Worm (Caenorhabditis elegans) whole organism, young adult: Measurements from ENCODE around the gene sre-48.

Source experiments
- B0336.3 ChIP-seq: fragments of 200-800 bp; sonication (Bioruptor generic); IDR thresholded peaks from 2 replicates; pipeline ENCODE4 v1.3.6; 2022; ENCODE audit warnings: missing genetic modification characterization, missing compliant biosample characterization
- C06A6.2 ChIP-seq: fragments of 200-800 bp; sonication (Bioruptor generic); conservative IDR thresholded peaks from 2 replicates; pipeline ENCODE4 v1.3.6; 2022; ENCODE audit warnings: missing genetic modification characterization, missing compliant biosample characterization
- C17E4.6 ChIP-seq: fragments of 200-800 bp; sonication (Bioruptor generic); IDR thresholded peaks from 2 replicates; pipeline ENCODE4 v1.3.6; 2022; ENCODE audit warnings: missing genetic modification reagents, missing genetic modification characterization, missing compliant biosample characterization
- F22D6.2 ChIP-seq: sonication (generic microtip); optimal IDR thresholded peaks from 2 replicates; lab custom pipeline; 2016; ENCODE audit warnings: mild to moderate bottlenecking, missing genetic modification characterization, missing compliant biosample characterization
- F55B11.4 ChIP-seq: sonication (generic microtip); optimal IDR thresholded peaks from 2 replicates; lab custom pipeline; 2016; ENCODE audit warnings: missing compliant biosample characterization, missing genetic modification characterization, borderline replicate concordance; ENCODE audit not compliant: insufficient read depth
- Y53F4B.3 ChIP-seq: fragments of 200-800 bp; sonication (Bioruptor generic); IDR thresholded peaks from 2 replicates; pipeline ENCODE4 v1.3.6; 2022; ENCODE audit warnings: missing genetic modification reagents, missing genetic modification characterization, missing compliant biosample characterization
- Y67H2A.10 ChIP-seq: fragments of 200-800 bp; sonication (Bioruptor generic); conservative IDR thresholded peaks from 2 replicates; pipeline ENCODE4 v1.3.6; 2022; ENCODE audit warnings: missing genetic modification reagents, missing genetic modification characterization, missing compliant biosample characterization
- akir-1 ChIP-seq: fragments of 200-800 bp; sonication (Bioruptor generic); optimal IDR thresholded peaks from 2 replicates; lab custom pipeline; 2018; ENCODE audit warnings: mild to moderate bottlenecking, missing genetic modification characterization, moderate library complexity, missing compliant biosample characterization
- aptf-2 ChIP-seq: fragments of 200-800 bp; sonication (Bioruptor generic); conservative IDR thresholded peaks from 2 replicates; pipeline ENCODE4 v1.3.6; 2022; ENCODE audit warnings: missing genetic modification reagents, missing genetic modification characterization, missing compliant biosample characterization
- aptf-3 ChIP-seq: fragments of 200-800 bp; sonication (Bioruptor generic); IDR thresholded peaks from 2 replicates; pipeline ENCODE4 v1.3.6; 2022; ENCODE audit warnings: missing genetic modification characterization, missing compliant biosample characterization
- atf-7 ChIP-seq: sonication (generic microtip); optimal IDR thresholded peaks from 2 replicates; lab custom pipeline; 2017; ENCODE audit warnings: mild to moderate bottlenecking, missing genetic modification characterization, missing compliant biosample characterization
- attf-3 ChIP-seq: fragments of 200-800 bp; sonication (Bioruptor generic); conservative IDR thresholded peaks from 2 replicates; pipeline ENCODE4 v1.3.6; 2022; ENCODE audit warnings: missing genetic modification reagents, missing genetic modification characterization, missing compliant biosample characterization
- attf-5 ChIP-seq: fragments of 200-800 bp; sonication (Bioruptor generic); optimal IDR thresholded peaks from 2 replicates; lab custom pipeline; 2018; ENCODE audit warnings: mild to moderate bottlenecking, missing genetic modification characterization, missing compliant biosample characterization
- cebp-1 ChIP-seq, 2 experiments: fragments of 200-800 bp in 1 of 2; sonication (Bioruptor generic) in 1 of 2; sonication (generic microtip) in 1 of 2; IDR thresholded peaks in 1 of 2; optimal IDR thresholded peaks in 1 of 2; 2 replicates each; pipeline versions ENCODE4 v1.3.6 to Lab custom; 2017 to 2022; ENCODE audit warnings: missing compliant biosample characterization in 2 of 2, missing genetic modification characterization in 2 of 2, mild to moderate bottlenecking in 1 of 2, missing genetic modification reagents in 1 of 2, moderate library complexity in 1 of 2
- cebp-2 ChIP-seq: fragments of 200-800 bp; sonication (Bioruptor generic); IDR thresholded peaks from 2 replicates; pipeline ENCODE4 v1.3.6; 2022; ENCODE audit warnings: missing genetic modification characterization, missing compliant biosample characterization
- ceh-100 ChIP-seq: fragments of 200-800 bp; sonication (Bioruptor generic); IDR thresholded peaks from 2 replicates; pipeline ENCODE4 v1.3.6; 2022; ENCODE audit warnings: missing genetic modification reagents, missing genetic modification characterization, missing compliant biosample characterization
- ceh-79 ChIP-seq: sonication (generic microtip); optimal IDR thresholded peaks from 2 replicates; lab custom pipeline; 2017; ENCODE audit warnings: mild to moderate bottlenecking, missing genetic modification characterization, missing compliant biosample characterization
- chd-7 ChIP-seq: sonication (generic microtip); optimal IDR thresholded peaks from 2 replicates; lab custom pipeline; 2016; ENCODE audit warnings: mild to moderate bottlenecking, missing genetic modification characterization, moderate library complexity, missing compliant biosample characterization
- him-1 ChIP-seq: sonication (generic microtip); optimal IDR thresholded peaks from 2 replicates; lab custom pipeline; 2016; ENCODE audit warnings: missing genotype, missing genetic modification reagents, missing genetic modification characterization, missing compliant biosample characterization
- hmg-1.2 ChIP-seq: fragments of 200-800 bp; sonication (Bioruptor generic); IDR thresholded peaks from 2 replicates; pipeline ENCODE4 v1.3.6; 2022; ENCODE audit warnings: missing genetic modification reagents, missing genetic modification characterization, missing compliant biosample characterization
- hsf-1 ChIP-seq: fragments of 200-800 bp; sonication (Bioruptor generic); IDR thresholded peaks from 2 replicates; pipeline ENCODE4 v1.3.6; 2022; ENCODE audit warnings: missing genetic modification reagents, missing genetic modification characterization, missing compliant biosample characterization
- lag-1 ChIP-seq: fragments of 200-800 bp; sonication (Bioruptor generic); IDR thresholded peaks from 2 replicates; pipeline ENCODE4 v1.3.6; 2022; ENCODE audit warnings: missing genetic modification reagents, missing genetic modification characterization, missing compliant biosample characterization
- let-526 ChIP-seq: fragments of 200-800 bp; sonication (Bioruptor generic); IDR thresholded peaks from 2 replicates; pipeline ENCODE4 v1.3.6; 2022; ENCODE audit warnings: missing genetic modification reagents, missing genetic modification characterization, missing compliant biosample characterization
- lin-26 ChIP-seq: fragments of 200-800 bp; sonication (Bioruptor generic); IDR thresholded peaks from 2 replicates; pipeline ENCODE4 v1.3.6; 2022; ENCODE audit warnings: missing genetic modification reagents, missing genetic modification characterization, missing compliant biosample characterization
- lin-40 ChIP-seq: sonication (generic microtip); optimal IDR thresholded peaks from 2 replicates; lab custom pipeline; 2016; ENCODE audit warnings: missing genetic modification characterization, mild to moderate bottlenecking, missing compliant biosample characterization, missing genotype, missing genetic modification reagents
- lir-1 ChIP-seq: fragments of 200-800 bp; sonication (Bioruptor generic); conservative IDR thresholded peaks from 2 replicates; pipeline ENCODE4 v1.3.6; 2022; ENCODE audit warnings: missing genetic modification reagents, missing genetic modification characterization, missing compliant biosample characterization
- lsy-27 ChIP-seq: sonication (generic microtip); optimal IDR thresholded peaks from 2 replicates; lab custom pipeline; 2017; ENCODE audit warnings: missing genetic modification characterization, mild to moderate bottlenecking, missing compliant biosample characterization, antibody characterized with exemption, missing genotype, borderline replicate concordance; ENCODE audit not compliant: insufficient read depth
- madf-3 ChIP-seq: fragments of 200-800 bp; sonication (Bioruptor generic); IDR thresholded peaks from 2 replicates; pipeline ENCODE4 v1.3.6; 2022; ENCODE audit warnings: missing genetic modification reagents, missing genetic modification characterization, missing compliant biosample characterization
- mcd-1 ChIP-seq: fragments of 200-800 bp; sonication (Bioruptor generic); IDR thresholded peaks from 2 replicates; pipeline ENCODE4 v1.3.6; 2022; ENCODE audit warnings: missing genetic modification reagents, missing genetic modification characterization, missing compliant biosample characterization
- mes-4 ChIP-seq: sonication (generic microtip); optimal IDR thresholded peaks from 2 replicates; lab custom pipeline; 2016; ENCODE audit warnings: missing genotype, missing genetic modification characterization, missing compliant biosample characterization
- nfyb-1 ChIP-seq: fragments of 200-800 bp; sonication (Bioruptor generic); IDR thresholded peaks from 2 replicates; pipeline ENCODE4 v1.3.6; 2022; ENCODE audit warnings: missing genetic modification reagents, missing genetic modification characterization, missing compliant biosample characterization
- nhr-179 ChIP-seq: sonication (generic microtip); optimal IDR thresholded peaks from 2 replicates; lab custom pipeline; 2016; ENCODE audit warnings: mild to moderate bottlenecking, missing genetic modification characterization, missing compliant biosample characterization
- nhr-80 ChIP-seq: sonication (generic microtip); optimal IDR thresholded peaks from 2 replicates; lab custom pipeline; 2016; ENCODE audit warnings: missing genetic modification characterization, missing compliant biosample characterization
- nhr-90 ChIP-seq: sonication (generic microtip); optimal IDR thresholded peaks from 2 replicates; lab custom pipeline; 2016; ENCODE audit warnings: missing genotype, mild to moderate bottlenecking, missing genetic modification characterization, missing compliant biosample characterization
- pbrm-1 ChIP-seq: fragments of 200-800 bp; sonication (Bioruptor generic); IDR thresholded peaks from 2 replicates; pipeline ENCODE4 v1.3.6; 2022; ENCODE audit warnings: missing genetic modification reagents, missing genetic modification characterization, missing compliant biosample characterization
- repo-1 ChIP-seq: sonication (generic microtip); optimal IDR thresholded peaks from 2 replicates; lab custom pipeline; 2017; ENCODE audit warnings: mild to moderate bottlenecking, missing genetic modification characterization, missing compliant biosample characterization
- snpc-1.1 ChIP-seq: sonication (generic microtip); optimal IDR thresholded peaks from 2 replicates; lab custom pipeline; 2017; ENCODE audit warnings: missing genetic modification characterization, mild to moderate bottlenecking, missing compliant biosample characterization, antibody characterized with exemption, moderate library complexity, missing genotype, missing genetic modification reagents; ENCODE audit not compliant: insufficient read depth
- snpc-4 ChIP-seq, 5 experiments: fragments of 150-350 bp in 1 of 5; sonication (generic microtip) in 4 of 5; optimal IDR thresholded peaks; 2 replicates each; lab custom pipeline; 2014 to 2018; ENCODE audit warnings: missing genetic modification characterization in 5 of 5, missing biosample characterization in 3 of 5, antibody characterized with exemption in 2 of 5, mild to moderate bottlenecking in 2 of 5, missing compliant biosample characterization in 2 of 5, missing genotype in 2 of 5, moderate library complexity in 2 of 5, missing genetic modification reagents in 1 of 5
- somi-1 ChIP-seq: fragments of 200-800 bp; sonication (Bioruptor generic); optimal IDR thresholded peaks from 2 replicates; lab custom pipeline; 2018; ENCODE audit warnings: mild to moderate bottlenecking, missing genetic modification characterization, missing compliant biosample characterization
- tbp1 ChIP-seq: fragments of 200-800 bp; sonication (Bioruptor generic); optimal IDR thresholded peaks from 2 replicates; lab custom pipeline; 2018; ENCODE audit warnings: mild to moderate bottlenecking, missing genetic modification characterization, missing compliant biosample characterization
- tbx-9 ChIP-seq: sonication (generic microtip); optimal IDR thresholded peaks from 2 replicates; lab custom pipeline; 2016; ENCODE audit warnings: borderline replicate concordance, missing genetic modification characterization, inconsistent platforms, missing compliant biosample characterization
- unc-130 ChIP-seq: sonication (generic microtip); optimal IDR thresholded peaks from 2 replicates; lab custom pipeline; 2016; ENCODE audit warnings: missing genetic modification reagents, missing genetic modification characterization, missing compliant biosample characterization
- unc-62 ChIP-seq: fragments of 150-350 bp; optimal IDR thresholded peaks from 2 replicates; lab custom pipeline; 2014; ENCODE audit warnings: missing biosample characterization, missing genetic modification reagents, missing genetic modification characterization
- zfh-2 ChIP-seq: fragments of 200-800 bp; sonication (Bioruptor generic); conservative IDR thresholded peaks from 2 replicates; pipeline ENCODE4 v1.3.6; 2022; ENCODE audit warnings: missing genetic modification reagents, missing genetic modification characterization, missing compliant biosample characterization
- zim-3 ChIP-seq: sonication (generic microtip); optimal IDR thresholded peaks from 2 replicates; lab custom pipeline; 2017; ENCODE audit warnings: mild to moderate bottlenecking, missing genetic modification characterization, moderate library complexity, missing compliant biosample characterization
- ztf-22 ChIP-seq: fragments of 200-800 bp; sonication (Bioruptor generic); optimal IDR thresholded peaks from 2 replicates; lab custom pipeline; 2018; ENCODE audit warnings: mild to moderate bottlenecking, missing genetic modification characterization, moderate library complexity, missing compliant biosample characterization
- ztf-25 ChIP-seq: fragments of 200-800 bp; sonication (Bioruptor generic); IDR thresholded peaks from 2 replicates; pipeline ENCODE4 v1.3.6; 2022; ENCODE audit warnings: missing genetic modification reagents, missing genetic modification characterization, missing compliant biosample characterization
- ztf-26 ChIP-seq: sonication (generic microtip); optimal IDR thresholded peaks from 2 replicates; lab custom pipeline; 2017; ENCODE audit warnings: missing genetic modification characterization, missing compliant biosample characterization

Gene sre-48

ce11 chrII:13954077-13954476, 25.6 kb downstream of the sre-48 start:
- TF ChIP-seq tbp1 (GFP tag; lab: Kevin White, UChicago) (peak; percentile 19), attf-3 (GFP tag; lab: Robert Waterston, UW) (no peak), tbx-9 (no peak), chd-7 (tag; lab: Kevin White, UChicago) (no peak), C06A6.2 (GFP tag; lab: Robert Waterston, UW) (no peak), nhr-80 (tag; lab: Kevin White, UChicago) (peak; percentile 86), mcd-1 (no peak), lin-26 (GFP tag; lab: Robert Waterston, UW) (no peak), lin-40 (peak; percentile 50), attf-5 (GFP tag; lab: Kevin White, UChicago) (no peak), him-1 (tag; lab: Kevin White, UChicago) (no peak), cebp-2 (GFP tag; lab: Robert Waterston, UW) (0 out of 2 replicates have a peak, but pooled peaks have one; percentile 79), hsf-1 (GFP tag; lab: Robert Waterston, UW) (no peak), lsy-27 (tag; lab: Kevin White, UChicago) (no peak), F55B11.4 (tag; lab: Kevin White, UChicago) (no peak), aptf-3 (no peak), F22D6.2 (tag; lab: Kevin White, UChicago) (no peak), zfh-2 (peak; percentile 31; the same call in 1 of the 2 replicates), somi-1 (GFP tag; lab: Kevin White, UChicago) (no peak), lag-1 (no peak), let-526 (GFP tag; lab: Robert Waterston, UW) (no peak), nhr-179 (no peak), mes-4 (tag; lab: Kevin White, UChicago) (no peak), unc-62 (GFP tag; lab: Kevin White, UChicago) (no peak), madf-3 (GFP tag; lab: Robert Waterston, UW) (no peak), repo-1 (tag; lab: Kevin White, UChicago) (no peak), zim-3 (tag; lab: Kevin White, UChicago) (no peak), ztf-25 (GFP tag; lab: Robert Waterston, UW) (no peak), lir-1 (GFP tag; lab: Robert Waterston, UW) (no peak), aptf-2 (GFP tag; lab: Robert Waterston, UW) (no peak), ztf-26 (tag; lab: Kevin White, UChicago) (peak; percentile 60), hmg-1.2 (GFP tag; lab: Robert Waterston, UW) (peak; percentile 61), Y53F4B.3 (no peak), snpc-4 (GFP tag; optimal IDR thresholded peaks at IDR 0.05; lab: Kevin White, UChicago) (no peak), snpc-4 (tag; optimal IDR thresholded peaks at IDR 0.05; lab: Kevin White, UChicago) (peak in 2 of 4 experiments; percentile 48 to 61), ceh-79 (tag; lab: Kevin White, UChicago) (no peak), snpc-1.1 (tag; lab: Kevin White, UChicago) (no peak), C17E4.6 (no peak), akir-1 (GFP tag; lab: Kevin White, UChicago) (no peak), pbrm-1 (no peak), Y67H2A.10 (GFP tag; lab: Robert Waterston, UW) (no peak), cebp-1 (GFP tag; IDR thresholded peaks at IDR 0.05; lab: Robert Waterston, UW) (no peak), cebp-1 (tag; optimal IDR thresholded peaks at IDR 0.05; lab: Kevin White, UChicago) (peak; percentile 34), nhr-90 (no peak), ceh-100 (no peak), ztf-22 (GFP tag; lab: Kevin White, UChicago) (no peak), unc-130 (GFP tag; lab: Kevin White, UChicago) (no peak), atf-7 (no peak), nfyb-1 (GFP tag; lab: Robert Waterston, UW) (no peak), B0336.3 (no peak)
